Worm (Caenorhabditis elegans) whole organism, mixed stage, embryonic: ENCODE results near the gene sru-1.

Experiments used
- mab-5 ChIP-seq: fragments of 150-350 bp; optimal IDR thresholded peaks from 2 replicates; lab custom pipeline; 2014; ENCODE audit warnings: missing biosample characterization, missing genetic modification characterization
- nhr-237 ChIP-seq: fragments of 150-350 bp; optimal IDR thresholded peaks from 2 replicates; lab custom pipeline; 2014; ENCODE audit warnings: missing biosample characterization, missing genetic modification characterization
- nhr-76 ChIP-seq: sonication (generic microtip); optimal IDR thresholded peaks from 2 replicates; lab custom pipeline; 2017; ENCODE audit warnings: missing biosample characterization, missing genetic modification characterization
- pha-4 ChIP-seq: fragments of 150-350 bp; optimal IDR thresholded peaks from 2 replicates; lab custom pipeline; 2018; ENCODE audit warnings: missing biosample characterization, missing genetic modification reagents, missing genetic modification characterization
- ztf-11 ChIP-seq: fragments of 150-350 bp; optimal IDR thresholded peaks from 2 replicates; lab custom pipeline; 2014; ENCODE audit warnings: missing biosample characterization, missing genetic modification characterization

- no peak for TF ChIP-seq nhr-76 (tag; lab: Kevin White, UChicago)
- TF ChIP-seq nhr-237 (tag; lab: Kevin White, UChicago), result no peak
- no peak for TF ChIP-seq pha-4 (tag; lab: Kevin White, UChicago)
- TF ChIP-seq mab-5 (tag; lab: Kevin White, UChicago), result no peak
- TF ChIP-seq ztf-11 (tag; lab: Kevin White, UChicago), result no peak
Measured at ce11 chrIV:9445407-9445806, 43.0 kb upstream of the sru-1 start, which contains the start of gene hsp-12.3.
